Worm (Caenorhabditis elegans): Measurements from ENCODE around the gene ttr-10.

DNA sequence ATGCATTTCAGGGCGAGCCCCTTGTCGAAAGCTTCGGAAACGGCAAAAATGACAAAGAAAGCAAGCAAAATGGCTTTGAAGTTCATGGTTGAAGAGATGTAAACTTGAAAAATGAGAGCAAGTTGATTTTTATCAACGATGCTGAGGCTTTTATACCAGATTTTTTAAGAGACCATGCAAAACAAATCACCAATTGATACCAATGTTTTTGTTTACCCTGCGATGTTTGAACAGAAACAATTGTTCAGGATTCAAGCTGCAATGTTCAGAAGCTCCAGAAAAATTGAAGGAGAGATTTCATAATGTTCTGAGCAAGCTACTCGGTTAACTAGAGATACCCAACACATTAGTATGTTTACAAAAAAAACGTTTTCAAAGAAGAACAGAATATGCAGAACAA lies 31.4 kb downstream of the ttr-10 start, which contains the start of gene C54F6.15:
- TF ChIP-seq nhr-76 (tag; optimal IDR thresholded peaks at IDR 0.05) (no peak), ceh-9 (tag; optimal IDR thresholded peaks at IDR 0.05) (no peak), ZK546.5 (tag; optimal IDR thresholded peaks at IDR 0.05) (no peak), pqm-1 (tag; optimal IDR thresholded peaks at IDR 0.05) (no peak), jun-1 (tag; optimal IDR thresholded peaks at IDR 0.05) (no peak), unc-39 (tag; optimal IDR thresholded peaks at IDR 0.05) (no peak), hmg-11 (tag; optimal IDR thresholded peaks at IDR 0.05) (no peak), zag-1 (tag; optimal IDR thresholded peaks at IDR 0.05) (no peak), elt-2 (tag; optimal IDR thresholded peaks at IDR 0.05) (no peak), nhr-77 (tag; optimal IDR thresholded peaks at IDR 0.05) (no peak), ztf-4 (tag; optimal IDR thresholded peaks at IDR 0.05) (no peak), nhr-11 (tag; optimal IDR thresholded peaks at IDR 0.05) (no peak), ztf-11 (tag; optimal IDR thresholded peaks at IDR 0.05) (no peak)

Data from whole organism, L3 larva.